Worm (Caenorhabditis elegans): Measurements from ENCODE around the gene dpy-7.

DNA sequence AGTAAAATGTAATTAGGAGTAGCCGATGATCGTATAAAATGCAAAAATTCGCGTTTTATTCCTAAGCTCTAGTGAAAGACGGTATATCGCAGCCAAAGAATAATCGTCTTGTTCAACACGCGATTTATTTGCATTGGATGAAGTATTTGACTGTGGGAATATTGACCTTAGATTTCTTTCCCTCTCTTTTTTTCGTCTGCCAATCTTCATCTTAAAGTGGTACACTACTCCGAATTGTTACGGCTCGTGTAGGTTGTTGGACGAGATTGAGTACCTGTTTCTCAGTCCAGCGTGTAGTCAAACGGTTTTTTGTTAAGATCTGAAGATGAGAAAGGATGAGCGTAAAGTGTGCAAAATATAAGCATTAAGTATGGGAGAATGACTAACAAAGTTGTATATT is 31.1 kb downstream of the dpy-7 start, which contains the start of gene lgc-11:
- no peak for TF ChIP-seq klf-2 (GFP tag; conservative IDR thresholded peaks at IDR 0.05)
- no peak for TF ChIP-seq ztf-29 (GFP tag; IDR thresholded peaks at IDR 0.05)
- TF ChIP-seq ztf-23 (GFP tag; IDR thresholded peaks at IDR 0.05) = no peak
- no peak for TF ChIP-seq cog-1 (tag; optimal IDR thresholded peaks at IDR 0.05)
- TF ChIP-seq tab-1 (GFP tag; IDR thresholded peaks at IDR 0.05) = no peak
- TF ChIP-seq flt-1 (GFP tag; IDR thresholded peaks at IDR 0.05) = no peak
- TF ChIP-seq T22C8.4 (GFP tag; IDR thresholded peaks at IDR 0.05) = no peak
- TF ChIP-seq med-1 (GFP tag; optimal IDR thresholded peaks at IDR 0.05; ENCODE audit: insufficient read depth) = no peak
- no peak for TF ChIP-seq ref-1 (GFP tag; conservative IDR thresholded peaks at IDR 0.05)
